Fruit fly (Drosophila melanogaster) whole organism, adult: ENCODE results near the gene Ldsdh1.

Experiments used
- CG33017 ChIP-seq: fragments of 200-800 bp; sonication (Bioruptor generic); optimal IDR thresholded peaks from 2 replicates; lab custom pipeline; 2018; ENCODE audit warnings: missing biosample characterization, mild to moderate bottlenecking, missing genetic modification characterization, moderate library complexity
- cnc ChIP-seq, 2 experiments: fragments of >200 bp; optimal IDR thresholded peaks; 2 replicates each; lab custom pipeline; 2017
- ovo ChIP-seq: fragments of 200-800 bp; sonication (Bioruptor generic); optimal IDR thresholded peaks from 2 replicates; lab custom pipeline; 2016; ENCODE audit warnings: missing biosample characterization, missing genetic modification characterization
- toe ChIP-seq: fragments of 200-800 bp; sonication (Bioruptor generic); optimal IDR thresholded peaks from 2 replicates; lab custom pipeline; 2016; ENCODE audit warnings: missing biosample characterization, missing genetic modification characterization

dm6 chrX:8114476-8115342, 33.3 kb upstream of the Ldsdh1 start:
- peak; percentile 1 for TF ChIP-seq ovo (GFP tag; lab: Kevin White, UChicago)
- no peak for TF ChIP-seq cnc (optimal IDR thresholded peaks at IDR 0.05; lab: Kevin White, UChicago)
- TF ChIP-seq CG33017: peak; percentile 62
- peak; percentile 45 for TF ChIP-seq toe (GFP tag; lab: Kevin White, UChicago)
